Fruit fly (Drosophila melanogaster) whole organism, embryonic: ENCODE data around the gene CG44476.

Experiments used
- Asciz ChIP-seq: fragments of 200-800 bp; sonication (Bioruptor generic); optimal IDR thresholded peaks from 2 replicates; lab custom pipeline; 2017; ENCODE audit warnings: missing biosample characterization, mild to moderate bottlenecking, missing genetic modification characterization, missing genetic modification reagents
- CG10543 ChIP-seq: fragments of 200-800 bp; sonication (Bioruptor generic); optimal IDR thresholded peaks from 3 replicates; lab custom pipeline; 2017; ENCODE audit warnings: missing biosample characterization, mild to moderate bottlenecking, missing genetic modification characterization, moderate library complexity
- CG11398 ChIP-seq: fragments of 200-800 bp; sonication (Bioruptor generic); optimal IDR thresholded peaks from 2 replicates; lab custom pipeline; 2016; ENCODE audit warnings: missing biosample characterization, missing genetic modification characterization
- CG12299 ChIP-seq: fragments of 200-800 bp; sonication (Bioruptor generic); optimal IDR thresholded peaks from 2 replicates; lab custom pipeline; 2018; ENCODE audit warnings: missing biosample characterization, mild to moderate bottlenecking, missing genetic modification characterization
- CG12659 ChIP-seq: fragments of 200-800 bp; sonication (Bioruptor generic); optimal IDR thresholded peaks from 3 replicates; lab custom pipeline; 2017; ENCODE audit warnings: mild to moderate bottlenecking, missing biosample characterization, missing genetic modification reagents, missing genetic modification characterization
- CG13287 ChIP-seq: fragments of 200-800 bp; sonication (Bioruptor generic); IDR thresholded peaks from 2 replicates; pipeline ENCODE4 v1.3.6; 2022; ENCODE audit warnings: missing biosample characterization, missing genetic modification characterization; ENCODE audit not compliant: partially characterized antibody
- CG14441 ChIP-seq: fragments of 200-800 bp; sonication (Bioruptor generic); IDR thresholded peaks from 2 replicates; pipeline ENCODE4 v1.3.6; 2022; ENCODE audit warnings: missing biosample characterization, missing genetic modification characterization
- CG1832 ChIP-seq: fragments of 200-800 bp; sonication (Bioruptor generic); optimal IDR thresholded peaks from 2 replicates; lab custom pipeline; 2017; ENCODE audit warnings: missing biosample characterization, mild to moderate bottlenecking, missing genetic modification characterization, inconsistent platforms
- CG3847 ChIP-seq: fragments of 200-800 bp; sonication (Bioruptor generic); IDR thresholded peaks from 2 replicates; pipeline ENCODE4 v1.3.6; 2022; ENCODE audit warnings: missing biosample characterization, missing genetic modification characterization
- CG4360 ChIP-seq: fragments of 200-800 bp; sonication (Bioruptor generic); IDR thresholded peaks from 2 replicates; pipeline ENCODE4 v1.3.6; 2022; ENCODE audit warnings: missing biosample characterization, missing genetic modification characterization
- CG4854 ChIP-seq: fragments of 200-800 bp; sonication (Bioruptor generic); optimal IDR thresholded peaks from 2 replicates; lab custom pipeline; 2016; ENCODE audit warnings: missing biosample characterization, missing genetic modification characterization, inconsistent platforms
- CG6765 ChIP-seq: fragments of 200-800 bp; sonication (Bioruptor generic); optimal IDR thresholded peaks from 3 replicates; lab custom pipeline; 2017; ENCODE audit warnings: missing biosample characterization, mild to moderate bottlenecking, missing genetic modification characterization
- CG6791 ChIP-seq: fragments of 200-800 bp; sonication (Bioruptor generic); IDR thresholded peaks from 3 replicates; pipeline ENCODE4 v1.3.6; 2022; ENCODE audit warnings: missing biosample characterization, missing genetic modification characterization; ENCODE audit not compliant: partially characterized antibody
- CG7372 ChIP-seq: fragments of 200-800 bp; sonication (Bioruptor generic); IDR thresholded peaks from 2 replicates; pipeline ENCODE4 v1.3.6; 2022; ENCODE audit warnings: missing biosample characterization, missing genetic modification characterization
- CG7987 ChIP-seq: fragments of 200-800 bp; sonication (Bioruptor generic); optimal IDR thresholded peaks from 2 replicates; lab custom pipeline; 2018; ENCODE audit warnings: missing biosample characterization, mild to moderate bottlenecking, missing genetic modification characterization, moderate library complexity
- CG9797 ChIP-seq: fragments of 200-800 bp; sonication (Bioruptor generic); optimal IDR thresholded peaks from 3 replicates; lab custom pipeline; 2018; ENCODE audit warnings: missing biosample characterization, mild to moderate bottlenecking, missing genetic modification characterization
- Dad ChIP-seq: fragments of 200-800 bp; sonication (Bioruptor generic); optimal IDR thresholded peaks from 3 replicates; lab custom pipeline; 2016; ENCODE audit warnings: missing biosample characterization, missing genetic modification characterization
- Ets97D ChIP-seq: fragments of 200-800 bp; sonication (Bioruptor generic); optimal IDR thresholded peaks from 3 replicates; lab custom pipeline; 2016; ENCODE audit warnings: missing biosample characterization, missing genetic modification characterization
- GATAe ChIP-seq: fragments of 200-800 bp; sonication (Bioruptor generic); conservative IDR thresholded peaks from 2 replicates; pipeline ENCODE4 v1.3.6; 2022; ENCODE audit warnings: missing biosample characterization, missing genetic modification characterization
- HLH4C ChIP-seq: fragments of 200-800 bp; sonication (Bioruptor generic); IDR thresholded peaks from 3 replicates; pipeline ENCODE4 v1.3.6; 2022; ENCODE audit warnings: missing biosample characterization, missing genetic modification characterization; ENCODE audit not compliant: partially characterized antibody
- Hmx ChIP-seq: fragments of 200-800 bp; sonication (Bioruptor generic); optimal IDR thresholded peaks from 2 replicates; lab custom pipeline; 2016; ENCODE audit warnings: missing biosample characterization, missing genetic modification characterization
- Lhr ChIP-seq: fragments of 200-800 bp; sonication (Bioruptor generic); optimal IDR thresholded peaks from 3 replicates; lab custom pipeline; 2017; ENCODE audit warnings: mild to moderate bottlenecking, missing biosample characterization, missing genetic modification reagents, missing genetic modification characterization
- Neu2 ChIP-seq: fragments of 200-800 bp; sonication (Bioruptor generic); optimal IDR thresholded peaks from 3 replicates; lab custom pipeline; 2016; ENCODE audit warnings: missing biosample characterization, missing genetic modification characterization, borderline replicate concordance
- Poxn ChIP-seq: fragments of 200-800 bp; sonication (Bioruptor generic); IDR thresholded peaks from 2 replicates; pipeline ENCODE4 v1.3.6; 2022; ENCODE audit warnings: missing biosample characterization, missing genetic modification characterization
- Ptx1 ChIP-seq: fragments of 200-800 bp; sonication (Bioruptor generic); IDR thresholded peaks from 2 replicates; pipeline ENCODE4 v1.3.6; 2022; ENCODE audit warnings: missing biosample characterization, missing genetic modification characterization
- bcd ChIP-seq: fragments of 200-800 bp; sonication (Bioruptor generic); optimal IDR thresholded peaks from 2 replicates; lab custom pipeline; 2017; ENCODE audit warnings: missing biosample characterization, mild to moderate bottlenecking, missing genetic modification characterization
- cad ChIP-seq: fragments of >200 bp; optimal IDR thresholded peaks from 2 replicates; lab custom pipeline; 2017; ENCODE audit warnings: missing biosample characterization, missing genetic modification characterization
- cwo ChIP-seq: fragments of 200-800 bp; sonication (Bioruptor generic); optimal IDR thresholded peaks from 3 replicates; lab custom pipeline; 2017; ENCODE audit warnings: missing biosample characterization, missing genetic modification characterization, mild to moderate bottlenecking, moderate library complexity, missing genetic modification reagents
- fd96Cb ChIP-seq: fragments of 200-800 bp; sonication (Bioruptor generic); optimal IDR thresholded peaks from 2 replicates; lab custom pipeline; 2018; ENCODE audit warnings: missing biosample characterization, mild to moderate bottlenecking, missing genetic modification characterization, moderate library complexity
- gfzf ChIP-seq: fragments of 200-800 bp; sonication (Bioruptor generic); optimal IDR thresholded peaks from 2 replicates; lab custom pipeline; 2016; ENCODE audit warnings: missing biosample characterization, mild to moderate bottlenecking, missing genetic modification characterization, moderate library complexity
- grn ChIP-seq: fragments of 200-800 bp; sonication (Bioruptor generic); optimal IDR thresholded peaks from 3 replicates; lab custom pipeline; 2017; ENCODE audit warnings: missing biosample characterization, missing genetic modification characterization
- hb ChIP-seq: fragments of 200-800 bp; sonication (Bioruptor generic); IDR thresholded peaks from 3 replicates; pipeline ENCODE4 v1.3.6; 2022; ENCODE audit warnings: missing biosample characterization, missing genetic modification characterization; ENCODE audit not compliant: partially characterized antibody
- inv ChIP-seq: fragments of 200-800 bp; sonication (Bioruptor generic); IDR thresholded peaks from 2 replicates; pipeline ENCODE4 v1.3.6; 2022; ENCODE audit warnings: missing biosample characterization, missing genetic modification characterization; ENCODE audit not compliant: partially characterized antibody
- jigr1 ChIP-seq: fragments of 200-800 bp; sonication (Bioruptor generic); IDR thresholded peaks from 3 replicates; pipeline ENCODE4 v1.3.6; 2022; ENCODE audit warnings: missing biosample characterization, missing genetic modification characterization
- knrl ChIP-seq: fragments of 200-800 bp; sonication (Bioruptor generic); IDR thresholded peaks from 3 replicates; pipeline ENCODE4 v1.3.6; 2022; ENCODE audit warnings: missing biosample characterization, missing genetic modification characterization; ENCODE audit not compliant: partially characterized antibody
- lmd ChIP-seq: fragments of 200-800 bp; sonication (Bioruptor generic); IDR thresholded peaks from 2 replicates; pipeline ENCODE4 v1.3.6; 2022; ENCODE audit warnings: missing biosample characterization, missing genetic modification characterization
- luna ChIP-seq: fragments of 200-800 bp; sonication (Bioruptor generic); optimal IDR thresholded peaks from 2 replicates; lab custom pipeline; 2016; ENCODE audit warnings: missing biosample characterization, missing genetic modification characterization
- mam ChIP-seq: fragments of 200-800 bp; sonication (Bioruptor generic); optimal IDR thresholded peaks from 3 replicates; lab custom pipeline; 2016; ENCODE audit warnings: missing biosample characterization, missing genetic modification characterization
- pho ChIP-seq: fragments of 200-800 bp; sonication (Bioruptor generic); optimal IDR thresholded peaks from 2 replicates; lab custom pipeline; 2016; ENCODE audit warnings: missing biosample characterization, missing genetic modification characterization
- prd ChIP-seq, 3 experiments: fragments of >200 bp in 2 of 3; fragments of 200-800 bp in 1 of 3; sonication (Bioruptor generic) in 1 of 3; optimal IDR thresholded peaks in 2 of 3; IDR thresholded peaks in 1 of 3; 2 replicates in 2 of 3; 3 replicates in 1 of 3; pipeline versions ENCODE4 v1.3.6 to Lab custom; 2017 to 2022; ENCODE audit warnings: missing biosample characterization in 1 of 3, missing genetic modification characterization in 1 of 3
- sisA ChIP-seq: fragments of 200-800 bp; sonication (Bioruptor generic); IDR thresholded peaks from 2 replicates; pipeline ENCODE4 v1.3.6; 2022; ENCODE audit warnings: missing biosample characterization, missing genetic modification characterization
- sug ChIP-seq: fragments of 200-800 bp; optimal IDR thresholded peaks from 2 replicates; lab custom pipeline; 2019; ENCODE audit warnings: missing biosample characterization, mild to moderate bottlenecking, missing genetic modification characterization, moderate library complexity
- tap ChIP-seq: fragments of 200-800 bp; optimal IDR thresholded peaks from 3 replicates; lab custom pipeline; 2019; ENCODE audit warnings: missing biosample characterization, mild to moderate bottlenecking, missing genetic modification characterization, moderate library complexity
- vfl ChIP-seq: fragments of 200-800 bp; sonication (Bioruptor generic); optimal IDR thresholded peaks from 2 replicates; lab custom pipeline; 2016; ENCODE audit warnings: missing biosample characterization, missing genetic modification characterization
- vvl ChIP-seq: fragments of 200-800 bp; sonication (Bioruptor generic); IDR thresholded peaks from 2 replicates; pipeline ENCODE4 v1.3.6; 2022; ENCODE audit warnings: missing biosample characterization, missing genetic modification characterization
- wek ChIP-seq: fragments of 200-800 bp; sonication (Bioruptor generic); optimal IDR thresholded peaks from 3 replicates; lab custom pipeline; 2018; ENCODE audit warnings: missing biosample characterization, mild to moderate bottlenecking, missing genetic modification characterization, moderate library complexity
- zen ChIP-seq: fragments of 200-800 bp; sonication (Bioruptor generic); optimal IDR thresholded peaks from 3 replicates; lab custom pipeline; 2018; ENCODE audit warnings: missing biosample characterization, mild to moderate bottlenecking, missing genetic modification characterization, moderate library complexity

Gene CG44476

dm6 chr2L:18141471-18142345 is 28.7 kb upstream of the CG44476 start (continued):
- peak; percentile 68 for TF ChIP-seq CG10543 (GFP tag; lab: Kevin White, UChicago)
- peak; percentile 83 for TF ChIP-seq Asciz (GFP tag; lab: Kevin White, UChicago)
- no peak for TF ChIP-seq GATAe (GFP tag; lab: Robert Waterston, UW)
- peak; percentile 34 for TF ChIP-seq CG11398
- peak; percentile 68 for TF ChIP-seq CG12659 (GFP tag; lab: Kevin White, UChicago)
- no peak; the same call in none of the 2 replicates for TF ChIP-seq CG13287 (GFP tag; lab: Robert Waterston, UW)
- TF ChIP-seq zen (tag; lab: Kevin White, UChicago) = peak; percentile 32
- no peak for TF ChIP-seq CG4854 (GFP tag; lab: Kevin White, UChicago)
- peak; percentile 40; the same call in 1 of the 2 replicates for TF ChIP-seq CG3847 (GFP tag; lab: Robert Waterston, UW)
- TF ChIP-seq luna (GFP tag; lab: Kevin White, UChicago) = no peak
- no peak for TF ChIP-seq jigr1 (GFP tag; lab: Robert Waterston, UW)
- no peak for TF ChIP-seq gfzf
- TF ChIP-seq CG7372 (GFP tag; lab: Robert Waterston, UW) = 0 out of 2 replicates have a peak, but pooled peaks have one; percentile 15
- TF ChIP-seq CG14441 (GFP tag; lab: Robert Waterston, UW) = peak; percentile 51
- TF ChIP-seq inv = no peak
- TF ChIP-seq bcd (GFP tag; lab: Kevin White, UChicago) = peak; percentile 65
- peak; percentile 38; the same call in 1 of the 2 replicates for TF ChIP-seq sisA
- peak; percentile 35 for TF ChIP-seq mam
- TF ChIP-seq sug (tag; lab: Kevin White, UChicago) = peak; percentile 53
- TF ChIP-seq CG4360 (GFP tag; lab: Robert Waterston, UW) = 0 out of 2 replicates have a peak, but pooled peaks have one; percentile 7
- TF ChIP-seq wek = no peak
- peak; percentile 10 for TF ChIP-seq Ets97D (GFP tag; lab: Kevin White, UChicago)
- peak; percentile 38; the same call in 1 of the 2 replicates for TF ChIP-seq Ptx1
- peak; percentile 48 for TF ChIP-seq vfl (GFP tag; lab: Kevin White, UChicago)
- TF ChIP-seq cwo = peak; percentile 64
- TF ChIP-seq prd (optimal IDR thresholded peaks at IDR 0.05; lab: Kevin White, UChicago) = no peak
- TF ChIP-seq prd (GFP tag; IDR thresholded peaks at IDR 0.05; lab: Robert Waterston, UW) = peak; percentile 62
- TF ChIP-seq CG9797 = no peak
- TF ChIP-seq Hmx (GFP tag; lab: Kevin White, UChicago) = no peak
- no peak for TF ChIP-seq CG6791
- no peak for TF ChIP-seq CG12299 (tag; lab: Kevin White, UChicago)
- TF ChIP-seq lmd (GFP tag; lab: Robert Waterston, UW) = peak; percentile 54
- peak; percentile 58 for TF ChIP-seq CG6765 (GFP tag; lab: Kevin White, UChicago)
- no peak for TF ChIP-seq HLH4C (GFP tag; lab: Robert Waterston, UW)
- TF ChIP-seq hb (GFP tag; lab: Robert Waterston, UW) = no peak
- no peak for TF ChIP-seq Poxn (GFP tag; lab: Robert Waterston, UW)
- peak; percentile 48; the same call in 1 of the 2 replicates for TF ChIP-seq vvl (GFP tag; lab: Robert Waterston, UW)
- peak; percentile 0 for TF ChIP-seq grn
- peak; percentile 52 for TF ChIP-seq fd96Cb (tag; lab: Kevin White, UChicago)
- TF ChIP-seq CG7987 = peak; percentile 33
- no peak for TF ChIP-seq Dad (GFP tag; lab: Kevin White, UChicago)
- TF ChIP-seq CG1832 (GFP tag; lab: Kevin White, UChicago) = no peak
- no peak for TF ChIP-seq cad (GFP tag; lab: Kevin White, UChicago)
- no peak for TF ChIP-seq Neu2 (GFP tag; lab: Kevin White, UChicago)
- peak; percentile 46 for TF ChIP-seq tap
- no peak for TF ChIP-seq knrl (GFP tag; lab: Robert Waterston, UW)
- TF ChIP-seq pho (GFP tag; lab: Kevin White, UChicago) = peak; percentile 52
- TF ChIP-seq Lhr = no peak
